Fruit fly (Drosophila melanogaster): ENCODE measurements around the gene CG14074.

CG14074 gene

dm6 chr3L:18895079-18895478, 29.1 kb downstream of the CG14074 start (continued):
- TF ChIP-seq Meics (GFP tag; optimal IDR thresholded peaks at IDR 0.05), result no peak
- peak in 1 of 2 experiments; percentile 41 for TF ChIP-seq Trl (optimal IDR thresholded peaks at IDR 0.05)
- no peak for TF ChIP-seq Trl (GFP tag; optimal IDR thresholded peaks at IDR 0.05)
- TF ChIP-seq pita (GFP tag; optimal IDR thresholded peaks at IDR 0.05), result no peak
- no peak for TF ChIP-seq grn (GFP tag; optimal IDR thresholded peaks at IDR 0.05)
- no peak for TF ChIP-seq jumu (GFP tag; optimal IDR thresholded peaks at IDR 0.05)
- TF ChIP-seq CG10267 (tag; optimal IDR thresholded peaks at IDR 0.05), result no peak
- no peak for TF ChIP-seq CG4360 (GFP tag; IDR thresholded peaks at IDR 0.05)
- no peak for TF ChIP-seq zen (tag; optimal IDR thresholded peaks at IDR 0.05)
- no peak for TF ChIP-seq CG6654 (GFP tag; optimal IDR thresholded peaks at IDR 0.05)
- TF ChIP-seq CG3847 (GFP tag; IDR thresholded peaks at IDR 0.05), result no peak
- TF ChIP-seq CG8089 (GFP tag; optimal IDR thresholded peaks at IDR 0.05), result no peak
- no peak for TF ChIP-seq CG4854 (GFP tag; optimal IDR thresholded peaks at IDR 0.05)
- TF ChIP-seq kay (GFP tag; optimal IDR thresholded peaks at IDR 0.05), result no peak
- TF ChIP-seq shn (GFP tag; optimal IDR thresholded peaks at IDR 0.05), result no peak
- no peak for TF ChIP-seq H2.0 (GFP tag; IDR thresholded peaks at IDR 0.05)
- TF ChIP-seq Ravus (GFP tag; IDR thresholded peaks at IDR 0.05), result no peak
- no peak for TF ChIP-seq psq (GFP tag; optimal IDR thresholded peaks at IDR 0.05)
- TF ChIP-seq CTCF (GFP tag; optimal IDR thresholded peaks at IDR 0.05), result peak; percentile 2
- no peak for TF ChIP-seq CG6765 (GFP tag; optimal IDR thresholded peaks at IDR 0.05)
- TF ChIP-seq MTF-1 (GFP tag; optimal IDR thresholded peaks at IDR 0.05; ENCODE audit: borderline replicate concordance), result no peak
- TF ChIP-seq al (GFP tag; IDR thresholded peaks at IDR 0.05), result no peak
- no peak for TF ChIP-seq Atf3 (GFP tag; optimal IDR thresholded peaks at IDR 0.05)
- TF ChIP-seq TFAM (GFP tag; optimal IDR thresholded peaks at IDR 0.05), result no peak
- no peak for TF ChIP-seq CG8281 (tag; optimal IDR thresholded peaks at IDR 0.05)

dm6 chr3L:18896297-18896863, 30.4 kb downstream of the CG14074 start:
- TF ChIP-seq CG4730 (GFP tag; IDR thresholded peaks at IDR 0.05), result no peak
- no peak for TF ChIP-seq tup (GFP tag; optimal IDR thresholded peaks at IDR 0.05)
- TF ChIP-seq slou (GFP tag; optimal IDR thresholded peaks at IDR 0.05), result no peak
- TF ChIP-seq ewg (GFP tag; optimal IDR thresholded peaks at IDR 0.05), result no peak
- TF ChIP-seq lilli (GFP tag; optimal IDR thresholded peaks at IDR 0.05), result peak; percentile 17
- TF ChIP-seq CG8290 (GFP tag; optimal IDR thresholded peaks at IDR 0.05), result no peak
- peak in 1 of 2 experiments; percentile 34 for TF ChIP-seq CG8290 (tag; optimal IDR thresholded peaks at IDR 0.05)
- no peak for TF ChIP-seq CG8924 (tag; optimal IDR thresholded peaks at IDR 0.05)
- TF ChIP-seq CG31365 (tag; optimal IDR thresholded peaks at IDR 0.05), result no peak
- TF ChIP-seq shn (GFP tag; optimal IDR thresholded peaks at IDR 0.05), result no peak
- no peak for TF ChIP-seq disco-r (GFP tag; optimal IDR thresholded peaks at IDR 0.05)
- TF ChIP-seq gce (GFP tag; IDR thresholded peaks at IDR 0.05), result no peak
- TF ChIP-seq CG11398 (GFP tag; optimal IDR thresholded peaks at IDR 0.05), result no peak
- TF ChIP-seq CG2889 (GFP tag; IDR thresholded peaks at IDR 0.05), result no peak
- no peak for TF ChIP-seq bigmax (GFP tag; optimal IDR thresholded peaks at IDR 0.05)
- TF ChIP-seq Med (GFP tag), result peak; percentile 70
- TF ChIP-seq mirr (GFP tag; optimal IDR thresholded peaks at IDR 0.05), result no peak
- TF ChIP-seq nerfin-2 (GFP tag; IDR thresholded peaks at IDR 0.05; ENCODE audit: partially characterized antibody), result peak; percentile 52; the same call in 1 of the 2 replicates
- no peak for TF ChIP-seq CG9437 (GFP tag; optimal IDR thresholded peaks at IDR 0.05)
- no peak for TF ChIP-seq Oaz (GFP tag; IDR thresholded peaks at IDR 0.05)
- peak; percentile 58; the same call in 1 of the 4 replicates for TF ChIP-seq chinmo (GFP tag; IDR thresholded peaks at IDR 0.05; ENCODE audit: partially characterized antibody)
- no peak for TF ChIP-seq CG8388 (GFP tag; optimal IDR thresholded peaks at IDR 0.05)
- TF ChIP-seq CG33213 (GFP tag; optimal IDR thresholded peaks at IDR 0.05), result no peak
- no peak for TF ChIP-seq CG12299 (tag; optimal IDR thresholded peaks at IDR 0.05)
- TF ChIP-seq CG14050 (GFP tag; IDR thresholded peaks at IDR 0.05), result no peak
- TF ChIP-seq repo (GFP tag; optimal IDR thresholded peaks at IDR 0.05), result no peak
- TF ChIP-seq Ada2b (GFP tag; IDR thresholded peaks at IDR 0.05), result no peak
- TF ChIP-seq fd3F (GFP tag; optimal IDR thresholded peaks at IDR 0.05), result no peak
- no peak for TF ChIP-seq Gsc (GFP tag; IDR thresholded peaks at IDR 0.05)
- TF ChIP-seq Sox100B (GFP tag; optimal IDR thresholded peaks at IDR 0.05), result no peak
